Worm (Caenorhabditis elegans) whole organism, young adult: Measurements from ENCODE around the gene srd-46.

ENCODE experiments used
- B0261.1 ChIP-seq: sonication (generic microtip); optimal IDR thresholded peaks from 2 replicates; lab custom pipeline; 2016; ENCODE audit warnings: mild to moderate bottlenecking, missing genetic modification characterization, moderate library complexity, missing compliant biosample characterization
- C06A6.2 ChIP-seq: fragments of 200-800 bp; sonication (Bioruptor generic); conservative IDR thresholded peaks from 2 replicates; pipeline ENCODE4 v1.3.6; 2022; ENCODE audit warnings: missing genetic modification characterization, missing compliant biosample characterization
- F22D6.2 ChIP-seq: sonication (generic microtip); optimal IDR thresholded peaks from 2 replicates; lab custom pipeline; 2016; ENCODE audit warnings: mild to moderate bottlenecking, missing genetic modification characterization, missing compliant biosample characterization
- F39B2.1 ChIP-seq: fragments of 200-800 bp; sonication (Bioruptor generic); IDR thresholded peaks from 2 replicates; pipeline ENCODE4 v1.3.6; 2022; ENCODE audit warnings: missing genetic modification reagents, missing genetic modification characterization, missing compliant biosample characterization
- F52B5.7 ChIP-seq: sonication (generic microtip); optimal IDR thresholded peaks from 2 replicates; lab custom pipeline; 2016; ENCODE audit warnings: mild to moderate bottlenecking, missing genetic modification characterization, missing compliant biosample characterization
- F55B11.4 ChIP-seq: sonication (generic microtip); optimal IDR thresholded peaks from 2 replicates; lab custom pipeline; 2016; ENCODE audit warnings: missing compliant biosample characterization, missing genetic modification characterization, borderline replicate concordance; ENCODE audit not compliant: insufficient read depth
- F57A8.1 ChIP-seq: fragments of 200-800 bp; sonication (Bioruptor generic); optimal IDR thresholded peaks from 2 replicates; lab custom pipeline; 2018; ENCODE audit warnings: mild to moderate bottlenecking, missing genetic modification characterization, moderate library complexity, missing compliant biosample characterization
- K11D2.4 ChIP-seq: fragments of 200-800 bp; sonication (Bioruptor generic); IDR thresholded peaks from 2 replicates; pipeline ENCODE4 v1.3.6; 2022; ENCODE audit warnings: missing genetic modification reagents, missing genetic modification characterization, missing compliant biosample characterization
- K12H6.12 ChIP-seq: fragments of 200-800 bp; sonication (Bioruptor generic); optimal IDR thresholded peaks from 2 replicates; lab custom pipeline; 2018; ENCODE audit warnings: mild to moderate bottlenecking, missing genetic modification characterization, missing compliant biosample characterization
- Y53F4B.3 ChIP-seq: fragments of 200-800 bp; sonication (Bioruptor generic); IDR thresholded peaks from 2 replicates; pipeline ENCODE4 v1.3.6; 2022; ENCODE audit warnings: missing genetic modification reagents, missing genetic modification characterization, missing compliant biosample characterization
- Y67H2A.10 ChIP-seq: fragments of 200-800 bp; sonication (Bioruptor generic); conservative IDR thresholded peaks from 2 replicates; pipeline ENCODE4 v1.3.6; 2022; ENCODE audit warnings: missing genetic modification reagents, missing genetic modification characterization, missing compliant biosample characterization
- Y79H2A.3 ChIP-seq: fragments of 200-800 bp; sonication (Bioruptor generic); conservative IDR thresholded peaks from 2 replicates; pipeline ENCODE4 v1.3.6; 2022; ENCODE audit warnings: missing genetic modification reagents, missing genetic modification characterization, missing compliant biosample characterization
- ama-1 ChIP-seq, 3 experiments: fragments of 150-350 bp in 1 of 3; sonication (generic microtip) in 2 of 3; optimal IDR thresholded peaks; 2 replicates each; lab custom pipeline; 2014 to 2018; ENCODE audit warnings: missing biosample characterization in 2 of 3, missing genetic modification characterization in 2 of 3, missing genetic modification reagents in 2 of 3
- aptf-2 ChIP-seq: fragments of 200-800 bp; sonication (Bioruptor generic); conservative IDR thresholded peaks from 2 replicates; pipeline ENCODE4 v1.3.6; 2022; ENCODE audit warnings: missing genetic modification reagents, missing genetic modification characterization, missing compliant biosample characterization
- aptf-3 ChIP-seq: fragments of 200-800 bp; sonication (Bioruptor generic); IDR thresholded peaks from 2 replicates; pipeline ENCODE4 v1.3.6; 2022; ENCODE audit warnings: missing genetic modification characterization, missing compliant biosample characterization
- athp-1 ChIP-seq: sonication (generic microtip); optimal IDR thresholded peaks from 2 replicates; lab custom pipeline; 2017; ENCODE audit warnings: mild to moderate bottlenecking, missing genetic modification characterization, missing compliant biosample characterization
- attf-5 ChIP-seq: fragments of 200-800 bp; sonication (Bioruptor generic); optimal IDR thresholded peaks from 2 replicates; lab custom pipeline; 2018; ENCODE audit warnings: mild to moderate bottlenecking, missing genetic modification characterization, missing compliant biosample characterization
- attf-6 ChIP-seq: fragments of 200-800 bp; sonication (Bioruptor generic); IDR thresholded peaks from 2 replicates; pipeline ENCODE4 v1.3.6; 2022; ENCODE audit warnings: missing genetic modification reagents, missing genetic modification characterization, missing compliant biosample characterization
- bed-2 ChIP-seq: fragments of 200-800 bp; sonication (Bioruptor generic); IDR thresholded peaks from 2 replicates; pipeline ENCODE4 v1.3.6; 2022; ENCODE audit warnings: missing genetic modification reagents, missing genetic modification characterization, missing compliant biosample characterization
- ccch-3 ChIP-seq: fragments of 200-800 bp; sonication (Bioruptor generic); optimal IDR thresholded peaks from 2 replicates; lab custom pipeline; 2018; ENCODE audit warnings: mild to moderate bottlenecking, missing genetic modification characterization, missing compliant biosample characterization
- cebp-1 ChIP-seq, 2 experiments: fragments of 200-800 bp in 1 of 2; sonication (Bioruptor generic) in 1 of 2; sonication (generic microtip) in 1 of 2; IDR thresholded peaks in 1 of 2; optimal IDR thresholded peaks in 1 of 2; 2 replicates each; pipeline versions ENCODE4 v1.3.6 to Lab custom; 2017 to 2022; ENCODE audit warnings: missing compliant biosample characterization in 2 of 2, missing genetic modification characterization in 2 of 2, mild to moderate bottlenecking in 1 of 2, missing genetic modification reagents in 1 of 2, moderate library complexity in 1 of 2
- chd-7 ChIP-seq: sonication (generic microtip); optimal IDR thresholded peaks from 2 replicates; lab custom pipeline; 2016; ENCODE audit warnings: mild to moderate bottlenecking, missing genetic modification characterization, moderate library complexity, missing compliant biosample characterization
- die-1 ChIP-seq: sonication (generic microtip); optimal IDR thresholded peaks from 2 replicates; lab custom pipeline; 2016; ENCODE audit warnings: missing genotype, mild to moderate bottlenecking, missing genetic modification characterization, missing compliant biosample characterization
- dox-1 ChIP-seq: fragments of 200-800 bp; sonication (Bioruptor generic); IDR thresholded peaks from 2 replicates; pipeline ENCODE4 v1.3.6; 2022; ENCODE audit warnings: missing genetic modification reagents, missing genetic modification characterization, missing compliant biosample characterization
- lag-1 ChIP-seq: fragments of 200-800 bp; sonication (Bioruptor generic); IDR thresholded peaks from 2 replicates; pipeline ENCODE4 v1.3.6; 2022; ENCODE audit warnings: missing genetic modification reagents, missing genetic modification characterization, missing compliant biosample characterization
- lin-35 ChIP-seq, 3 experiments: fragments of 150-350 bp in 2 of 3; sonication (generic microtip) in 1 of 3; optimal IDR thresholded peaks; 2 replicates each; lab custom pipeline; 2014 to 2018; ENCODE audit warnings: missing biosample characterization in 3 of 3, missing genetic modification characterization in 3 of 3, missing genetic modification reagents in 3 of 3
- lir-1 ChIP-seq: fragments of 200-800 bp; sonication (Bioruptor generic); conservative IDR thresholded peaks from 2 replicates; pipeline ENCODE4 v1.3.6; 2022; ENCODE audit warnings: missing genetic modification reagents, missing genetic modification characterization, missing compliant biosample characterization
- madf-10 ChIP-seq: sonication (generic microtip); optimal IDR thresholded peaks from 2 replicates; lab custom pipeline; 2016; ENCODE audit warnings: mild to moderate bottlenecking, missing genetic modification characterization, missing compliant biosample characterization
- mes-4 ChIP-seq: sonication (generic microtip); optimal IDR thresholded peaks from 2 replicates; lab custom pipeline; 2016; ENCODE audit warnings: missing genotype, missing genetic modification characterization, missing compliant biosample characterization
- mxl-1 ChIP-seq: sonication (generic microtip); optimal IDR thresholded peaks from 2 replicates; lab custom pipeline; 2016; ENCODE audit warnings: missing genetic modification characterization, missing compliant biosample characterization
- nfyb-1 ChIP-seq: fragments of 200-800 bp; sonication (Bioruptor generic); IDR thresholded peaks from 2 replicates; pipeline ENCODE4 v1.3.6; 2022; ENCODE audit warnings: missing genetic modification reagents, missing genetic modification characterization, missing compliant biosample characterization
- rcor-1 ChIP-seq: fragments of 200-800 bp; sonication (Bioruptor generic); IDR thresholded peaks from 2 replicates; pipeline ENCODE4 v1.3.6; 2022; ENCODE audit warnings: missing genetic modification reagents, missing genetic modification characterization, missing compliant biosample characterization
- rec-8 ChIP-seq, 2 experiments: sonication (generic microtip); optimal IDR thresholded peaks; 2 replicates each; lab custom pipeline; 2016; ENCODE audit warnings: mild to moderate bottlenecking in 2 of 2, missing genetic modification characterization in 2 of 2, missing genetic modification reagents in 2 of 2, missing genotype in 2 of 2, missing biosample characterization in 1 of 2, missing compliant biosample characterization in 1 of 2, moderate library complexity in 1 of 2
- snpc-3.4 ChIP-seq: sonication (generic microtip); optimal IDR thresholded peaks from 2 replicates; lab custom pipeline; 2017; ENCODE audit warnings: missing genetic modification characterization, mild to moderate bottlenecking, missing compliant biosample characterization, antibody characterized with exemption, moderate library complexity, missing genotype, missing genetic modification reagents
- ztf-28 ChIP-seq: fragments of 200-800 bp; sonication (Bioruptor generic); IDR thresholded peaks from 2 replicates; pipeline ENCODE4 v1.3.6; 2022; ENCODE audit warnings: missing genetic modification reagents, missing genetic modification characterization, missing compliant biosample characterization
- ztf-3 ChIP-seq: fragments of 200-800 bp; sonication (Bioruptor generic); optimal IDR thresholded peaks from 2 replicates; lab custom pipeline; 2018; ENCODE audit warnings: mild to moderate bottlenecking, missing genetic modification characterization, missing compliant biosample characterization

srd-46 gene

DNA sequence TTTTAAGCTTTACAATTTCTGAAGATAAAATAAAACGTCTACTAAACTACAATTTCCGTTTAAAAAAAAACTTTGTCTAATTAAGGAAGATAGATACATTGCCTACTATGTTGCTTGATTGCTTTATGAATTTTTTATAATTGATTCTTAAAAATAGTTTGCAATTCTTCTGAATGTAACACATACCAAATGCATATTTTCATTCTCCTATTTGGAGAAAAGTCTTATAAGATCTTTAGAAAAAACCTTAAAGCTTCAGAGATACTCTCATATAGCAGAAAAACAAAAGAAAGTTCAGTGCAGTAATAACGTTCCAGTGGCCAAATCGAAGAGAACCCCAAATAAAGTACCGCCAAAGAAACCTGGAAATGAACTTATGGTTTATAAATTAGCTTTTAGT lies 25.3 kb upstream of the srd-46 start, which contains the start of gene phf-32:
Gene phf-32, plus strand, starts transcription at position 301 of the 400 bp plus-strand sequence.
- no peak for TF ChIP-seq C06A6.2 (GFP tag; lab: Robert Waterston, UW)
- no peak for TF ChIP-seq lag-1 (GFP tag; lab: Robert Waterston, UW)
- TF ChIP-seq K12H6.12 (tag; lab: Kevin White, UChicago) = no peak
- TF ChIP-seq Y79H2A.3 (GFP tag; lab: Robert Waterston, UW) = no peak
- no peak for TF ChIP-seq die-1
- TF ChIP-seq cebp-1 (GFP tag; IDR thresholded peaks at IDR 0.05; lab: Robert Waterston, UW) = no peak
- no peak for TF ChIP-seq cebp-1 (tag; optimal IDR thresholded peaks at IDR 0.05; lab: Kevin White, UChicago)
- TF ChIP-seq F52B5.7 = no peak
- TF ChIP-seq mes-4 = no peak
- no peak for TF ChIP-seq aptf-3 (GFP tag; lab: Robert Waterston, UW)
- TF ChIP-seq lin-35 (GFP tag; optimal IDR thresholded peaks at IDR 0.05; lab: Kevin White, UChicago) = no peak
- no peak for TF ChIP-seq bed-2 (GFP tag; lab: Robert Waterston, UW)
- TF ChIP-seq rcor-1 (GFP tag; lab: Robert Waterston, UW) = no peak
- TF ChIP-seq aptf-2 (GFP tag; lab: Robert Waterston, UW) = no peak
- no peak for TF ChIP-seq rec-8 (tag; optimal IDR thresholded peaks at IDR 0.05; lab: Kevin White, UChicago)
- TF ChIP-seq mxl-1 = no peak
- no peak for TF ChIP-seq snpc-3.4 (tag; lab: Kevin White, UChicago)
- TF ChIP-seq, all 124 proteins: peak for 0

DNA sequence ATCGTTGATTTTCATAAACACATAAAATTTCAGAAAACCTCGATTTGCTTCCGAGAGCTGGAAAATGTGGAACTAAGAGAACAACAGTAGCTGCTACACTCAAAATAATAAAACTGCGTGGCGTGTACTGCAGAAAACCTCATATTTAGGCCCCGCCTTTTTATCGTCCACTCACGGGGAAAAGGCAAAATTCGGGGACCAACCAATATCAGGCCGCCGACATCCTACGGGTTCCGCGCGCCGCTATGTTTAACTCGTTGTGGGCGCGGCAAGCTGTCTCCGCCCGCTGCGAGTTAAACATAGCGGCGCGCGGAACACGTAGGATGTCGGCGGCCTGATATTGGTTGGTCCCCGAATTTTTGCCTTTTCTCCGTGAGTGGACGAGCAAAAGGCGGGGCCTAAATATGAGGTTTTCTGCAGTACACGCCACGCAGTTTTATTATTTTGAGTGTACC lies 23.8 kb upstream of the srd-46 start, which contains the start of gene F17A2.16:
Gene F17A2.16, plus strand, starts transcription at position 405 of the 455 bp plus-strand sequence.
- peak; percentile 86 for TF ChIP-seq attf-6 (GFP tag; lab: Robert Waterston, UW)

DNA sequence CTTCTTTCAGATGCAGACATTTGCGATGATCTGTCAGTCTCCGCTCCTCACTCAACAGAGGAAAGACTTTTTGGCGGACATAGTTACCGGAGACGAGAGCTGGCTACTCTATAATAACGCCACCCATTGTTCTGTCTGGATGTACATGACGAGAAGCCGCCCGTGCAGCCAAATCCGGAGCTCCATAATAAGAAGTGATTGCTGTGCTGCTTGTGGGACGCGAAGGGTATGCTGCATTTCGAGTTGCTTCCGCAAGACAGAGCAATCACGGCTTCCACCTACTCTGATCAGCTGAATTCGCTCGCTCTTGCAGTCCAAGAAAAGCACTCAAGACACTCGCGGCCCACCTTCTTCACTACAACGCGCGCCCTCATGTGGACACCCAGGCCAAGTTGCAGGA lies 18.1 kb upstream of the srd-46 start:
- no peak for TF ChIP-seq attf-5
- TF ChIP-seq F39B2.1 (GFP tag; lab: Robert Waterston, UW) = no peak
- no peak for TF ChIP-seq dox-1 (GFP tag; lab: Robert Waterston, UW)
- TF ChIP-seq Y67H2A.10 = no peak
- no peak for TF ChIP-seq chd-7 (tag; lab: Kevin White, UChicago)
- TF ChIP-seq Y53F4B.3 (GFP tag; lab: Robert Waterston, UW) = no peak
- no peak for TF ChIP-seq F57A8.1
- TF ChIP-seq nfyb-1 = no peak
- TF ChIP-seq bed-2 (GFP tag; lab: Robert Waterston, UW) = peak; percentile 59; the same call in 1 of the 2 replicates
- no peak for TF ChIP-seq F55B11.4 (tag; lab: Kevin White, UChicago)
- TF ChIP-seq athp-1 (tag; lab: Kevin White, UChicago) = no peak
- TF ChIP-seq ccch-3 (GFP tag; lab: Kevin White, UChicago) = no peak
- TF ChIP-seq K11D2.4 (GFP tag; lab: Robert Waterston, UW) = peak; percentile 52; the same call in 1 of the 2 replicates
- TF ChIP-seq madf-10 (tag; lab: Kevin White, UChicago) = no peak
- TF ChIP-seq B0261.1 (tag; lab: Kevin White, UChicago) = no peak
- TF ChIP-seq ztf-3 (GFP tag; lab: Kevin White, UChicago) = no peak
- no peak for TF ChIP-seq ztf-28
- TF ChIP-seq ama-1 (optimal IDR thresholded peaks at IDR 0.05; lab: Kevin White, UChicago) = no peak
- no peak for TF ChIP-seq ama-1 (GFP tag; optimal IDR thresholded peaks at IDR 0.05; lab: Kevin White, UChicago)
- TF ChIP-seq F22D6.2 = no peak
- TF ChIP-seq lir-1 (GFP tag; lab: Robert Waterston, UW) = peak; percentile 57; the same call in 1 of the 2 replicates
